Fruit fly (Drosophila melanogaster) S2 (cell line): ENCODE results near the gene Ac13E.
A peak's percentile ranks its signal among the peaks of the same experiment; 100 is the strongest.

Source experiments
- CG8478 ChIP-seq: fragments of >200 bp; optimal IDR thresholded peaks from 2 replicates; lab custom pipeline; 2018
- CTCF ChIP-seq, 2 experiments: fragments of >200 bp; optimal IDR thresholded peaks; 2 replicates each; lab custom pipeline; 2018

Gene Ac13E

DNA sequence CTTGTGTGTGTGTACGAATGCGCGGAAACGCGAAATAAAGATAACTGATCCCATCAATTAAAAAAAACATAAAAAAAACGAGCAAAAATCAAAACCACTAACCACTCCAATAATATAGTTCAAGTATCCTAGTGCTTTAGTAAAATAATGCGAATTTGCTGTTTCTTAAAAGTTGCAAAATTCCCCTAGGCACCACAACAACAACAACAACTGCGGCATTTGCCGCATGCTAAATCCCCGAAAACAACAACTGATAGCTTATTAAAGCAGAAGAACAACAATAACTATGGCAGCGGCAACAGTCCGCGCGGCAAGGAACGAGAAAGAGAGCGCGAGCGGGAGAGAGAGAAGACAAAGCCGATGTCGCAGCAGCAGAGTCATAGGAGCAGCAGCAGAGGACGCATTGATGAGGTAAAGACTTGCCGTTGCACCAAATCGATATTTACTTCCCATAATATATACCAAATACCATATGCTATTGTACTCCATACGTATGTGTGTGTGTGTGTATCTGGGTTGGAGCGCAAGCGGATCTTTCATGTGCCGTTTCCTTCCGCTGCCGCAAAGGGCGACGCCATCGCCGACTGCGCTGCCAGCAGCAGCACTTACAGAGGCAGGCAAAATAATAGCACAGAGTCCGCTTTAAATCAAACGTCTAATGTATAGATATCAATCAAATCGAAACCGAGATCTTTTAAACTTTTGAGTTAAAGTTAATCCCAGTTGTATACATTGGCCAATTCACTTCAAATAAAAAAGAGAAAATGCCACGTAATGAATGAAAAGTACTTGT, 70.9 kb downstream of the Ac13E start:
- no peak for TF ChIP-seq CTCF (optimal IDR thresholded peaks at IDR 0.05; lab: Kevin White, UChicago)
- TF ChIP-seq CG8478 (lab: Kevin White, UChicago), result no peak

DNA sequence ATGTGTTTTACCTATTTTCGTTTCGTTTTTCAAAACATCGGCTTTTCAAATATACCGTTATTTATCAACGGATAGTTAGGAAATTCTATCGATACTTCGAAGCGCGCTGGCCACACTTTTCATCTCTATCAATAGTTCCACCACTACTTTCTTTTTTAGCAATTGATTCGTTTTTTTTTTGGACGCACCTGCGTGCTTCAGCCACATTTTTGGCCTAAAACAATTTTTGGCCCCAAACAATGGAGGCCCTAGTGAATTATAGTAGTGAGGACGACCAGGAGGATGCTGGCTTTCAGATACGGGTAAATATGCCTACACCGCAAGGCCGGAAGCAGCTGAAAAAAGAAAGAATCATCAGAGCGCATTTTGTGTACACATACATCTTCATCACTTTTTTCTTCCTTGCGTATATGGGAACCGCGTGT, 71.8 kb downstream of the Ac13E start, which contains the start of gene CG6340:
TSS of gene CG6340 (plus strand) at position 139 of the 425 bp plus-strand sequence.
- TF ChIP-seq CG8478 (lab: Kevin White, UChicago) (no peak), CTCF (optimal IDR thresholded peaks at IDR 0.05; lab: Kevin White, UChicago) (no peak)

DNA sequence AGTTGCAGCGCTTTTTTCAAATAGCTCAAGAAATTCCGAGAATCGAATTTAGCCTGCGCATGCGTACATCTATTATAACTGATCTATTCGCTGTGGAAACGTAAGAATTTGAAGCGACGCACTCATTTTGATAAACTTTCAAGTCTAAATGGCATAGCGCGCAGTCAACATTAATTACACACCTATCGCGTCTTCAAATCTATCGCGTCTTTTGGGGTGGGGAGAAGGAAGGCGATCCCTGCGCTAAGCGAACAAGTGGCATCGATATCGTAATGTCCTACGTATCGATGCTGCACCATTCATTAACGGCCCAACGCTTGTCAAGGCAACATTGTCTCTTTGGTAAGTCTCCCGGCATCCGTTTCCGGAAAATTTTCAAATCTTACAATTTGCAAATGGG, 78.3 kb downstream of the Ac13E start, which contains the start of gene CG6324:
TSS of gene CG6324 (plus strand) at position 301 of the 400 bp plus-strand sequence.
- no peak for TF ChIP-seq CG8478 (lab: Kevin White, UChicago)
- no peak for TF ChIP-seq CTCF (optimal IDR thresholded peaks at IDR 0.05; lab: Kevin White, UChicago)

DNA sequence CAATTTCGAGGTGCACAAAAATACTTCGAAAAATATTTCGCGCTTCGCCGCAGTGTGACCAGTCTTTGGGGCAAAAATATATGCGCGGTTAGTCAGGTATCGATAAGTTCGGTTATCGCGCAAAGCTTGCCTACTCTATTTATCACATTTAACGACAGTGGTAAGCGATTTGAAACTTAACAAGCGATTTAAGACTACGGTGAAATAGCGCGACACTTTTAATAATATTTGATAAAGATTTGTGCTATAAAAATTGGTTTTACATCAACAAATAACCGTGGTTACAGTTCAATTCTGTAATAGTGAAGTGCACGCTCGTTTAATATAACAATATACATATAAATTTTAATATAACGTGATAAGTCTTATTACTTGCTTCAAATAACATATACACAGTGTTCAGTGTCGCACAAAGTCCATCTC, 78.7 kb downstream of the Ac13E start, which contains the start of gene mh:
TSS of gene mh (minus strand) at position 34 of the 423 bp plus-strand sequence.
- TF ChIP-seq CTCF (optimal IDR thresholded peaks at IDR 0.05; lab: Kevin White, UChicago), result no peak
- TF ChIP-seq CG8478 (lab: Kevin White, UChicago), result no peak

DNA sequence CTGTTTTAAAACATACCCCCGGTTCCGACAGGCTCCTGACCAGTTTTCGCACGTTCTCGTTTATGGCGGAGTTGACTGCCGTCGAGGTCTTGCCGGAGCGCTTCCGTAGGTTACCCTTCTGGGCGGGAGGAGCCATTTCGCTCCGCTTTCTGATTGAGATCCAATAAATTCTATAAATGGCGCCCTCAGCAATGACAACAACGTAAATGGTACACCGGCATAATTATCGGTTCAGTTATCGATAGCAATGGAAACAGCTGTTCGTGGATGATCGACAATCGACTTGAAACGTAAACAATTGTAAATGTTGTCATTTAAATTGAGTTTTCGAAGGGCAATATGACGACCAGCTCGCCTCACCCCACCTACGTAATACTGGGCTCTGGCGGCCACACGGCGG, 82.2 kb downstream of the Ac13E start, which contains the start of the genes Grip128 and Alg14:
TSS of gene Grip128 (minus strand) at position 216 of the 400 bp plus-strand sequence.
TSS of gene Alg14 (plus strand) at position 261 of the 400 bp plus-strand sequence.
- TF ChIP-seq CTCF (optimal IDR thresholded peaks at IDR 0.05; lab: Kevin White, UChicago), result no peak
- no peak for TF ChIP-seq CG8478 (lab: Kevin White, UChicago)

DNA sequence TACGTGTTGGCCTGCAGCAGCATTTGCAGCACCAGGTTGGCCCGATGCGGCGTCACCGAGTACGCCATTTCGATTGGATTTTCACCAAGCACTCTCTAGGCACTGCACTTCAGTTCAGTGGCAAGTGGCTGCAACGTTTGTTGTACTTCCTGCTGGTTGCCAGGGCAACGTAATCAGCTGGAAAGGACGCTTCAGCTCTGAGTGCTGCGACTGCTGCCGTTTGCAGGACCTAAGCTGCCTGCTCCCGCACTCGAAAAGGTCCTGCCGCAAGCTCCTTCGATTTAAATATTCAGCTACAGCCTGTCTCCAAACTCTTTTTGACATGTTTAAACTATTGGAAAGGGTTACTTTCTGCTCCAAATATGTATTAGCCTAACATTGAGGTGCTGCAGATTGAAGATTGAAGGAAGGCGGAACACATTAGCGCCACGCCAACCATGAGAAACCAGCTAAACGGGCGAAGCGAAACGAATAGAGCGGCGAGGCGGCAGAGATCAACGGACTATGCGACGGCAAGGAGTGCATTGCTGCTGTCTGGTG, 86.6 kb downstream of the Ac13E start, which contains the start of the genes CG15642 and CG15641:
TSS of gene CG15642 (minus strand) at position 356 of the 540 bp plus-strand sequence.
TSS of gene CG15641 (plus strand) at position 490 of the 540 bp plus-strand sequence.
- TF ChIP-seq CTCF (optimal IDR thresholded peaks at IDR 0.05; lab: Kevin White, UChicago) (no peak), CG8478 (lab: Kevin White, UChicago) (no peak)

DNA sequence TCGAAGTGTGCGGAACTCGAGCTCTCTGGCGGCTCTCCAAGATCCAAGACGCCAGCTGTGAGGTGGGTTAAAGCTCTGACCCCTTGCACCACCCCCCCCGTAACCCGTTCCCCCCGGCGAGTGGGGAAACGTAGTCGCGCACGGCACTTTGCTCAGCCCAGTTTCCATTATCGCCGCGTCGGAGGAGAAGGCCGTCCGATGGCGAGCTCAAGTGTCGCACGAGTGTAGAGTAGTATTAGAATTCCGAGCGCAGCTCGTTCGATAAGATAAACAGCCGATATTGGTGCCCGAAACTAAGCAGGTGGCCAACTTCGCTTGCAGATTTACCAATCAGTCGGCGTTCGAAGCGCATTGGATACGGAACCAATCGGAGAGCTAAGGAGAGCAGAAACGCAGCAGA, 88.7 kb downstream of the Ac13E start:
- TF ChIP-seq CTCF (optimal IDR thresholded peaks at IDR 0.05; lab: Kevin White, UChicago), result no peak

DNA sequence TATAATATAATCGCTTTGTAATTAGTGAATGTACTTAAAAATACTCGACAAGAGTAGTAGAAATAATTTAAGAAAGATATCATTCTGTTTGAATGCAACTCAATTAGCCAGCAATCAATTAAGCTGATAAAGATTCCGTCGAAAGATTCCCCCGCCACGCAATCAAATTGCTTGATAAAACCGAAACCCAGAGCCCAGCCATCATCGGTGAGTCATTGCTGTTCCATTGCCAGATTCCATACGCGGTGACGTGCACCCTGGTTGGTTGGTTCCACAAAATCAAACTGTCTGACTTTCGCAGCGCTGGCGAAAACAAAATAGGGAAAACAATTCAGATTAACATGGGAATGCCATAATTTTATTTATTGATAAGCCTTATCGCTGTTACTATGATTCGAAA, 89.5 kb downstream of the Ac13E start:
- no peak for TF ChIP-seq CTCF (optimal IDR thresholded peaks at IDR 0.05; lab: Kevin White, UChicago)
- no peak for TF ChIP-seq CG8478 (lab: Kevin White, UChicago)

DNA sequence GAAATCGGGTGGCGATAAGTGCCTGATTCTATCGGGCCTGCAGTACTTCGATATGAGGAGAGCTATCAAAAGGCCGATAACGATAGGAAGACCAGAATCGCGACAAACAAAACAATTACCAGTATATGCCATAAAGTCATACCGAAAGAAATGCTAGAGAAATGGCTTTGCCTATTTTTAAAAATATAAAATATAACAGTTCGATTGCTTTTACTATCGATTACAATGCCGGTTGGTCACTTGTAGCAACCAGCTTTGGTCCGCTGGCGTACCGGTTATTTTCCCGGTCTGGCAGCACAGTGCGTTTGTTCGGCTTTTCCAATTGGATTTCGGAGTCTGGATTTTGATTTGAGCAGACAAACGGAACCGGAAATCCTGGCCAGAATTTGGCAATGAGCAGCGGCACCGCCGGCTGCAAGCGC, 91.6 kb downstream of the Ac13E start, which contains the start of the genes shtd, CG6294 and CG6299:
TSS of gene shtd (minus strand) at position 6 of the 422 bp plus-strand sequence.
TSS of gene CG6294 (plus strand) at position 287 of the 422 bp plus-strand sequence.
TSS of gene CG6299 (plus strand) at position 287 of the 422 bp plus-strand sequence.
- TF ChIP-seq CTCF (optimal IDR thresholded peaks at IDR 0.05; lab: Kevin White, UChicago) (peak in 1 of 2 experiments; percentile 23), CG8478 (lab: Kevin White, UChicago) (no peak)
